Fruit fly (Drosophila melanogaster): ENCODE measurements around the gene oc.

The oc gene

dm6 chrX:8694066-8694822 is 43.8 kb upstream of the oc start (continued):
- TF ChIP-seq Dp (GFP tag; optimal IDR thresholded peaks at IDR 0.05) (no peak), CG16779 (GFP tag; IDR thresholded peaks at IDR 0.05) (no peak), CkIIα-i1 (GFP tag; IDR thresholded peaks at IDR 0.05) (no peak), Ada2b (GFP tag; IDR thresholded peaks at IDR 0.05) (no peak), Fer3 (tag; optimal IDR thresholded peaks at IDR 0.05) (no peak)

dm6 chrX:8693520-8693919 is 43.0 kb upstream of the oc start, which contains the start of gene CG11294:
Gene CG11294, minus strand, starts transcription at chrX:8693620.
- TF ChIP-seq CG17328 (GFP tag; IDR thresholded peaks at IDR 0.05) (no peak), Deaf1 (tag; optimal IDR thresholded peaks at IDR 0.05) (no peak), chm (GFP tag; IDR thresholded peaks at IDR 0.05) (no peak), chif (GFP tag; optimal IDR thresholded peaks at IDR 0.05) (no peak), chinmo (GFP tag; IDR thresholded peaks at IDR 0.05; ENCODE audit: partially characterized antibody) (no peak), Atf-2 (GFP tag; optimal IDR thresholded peaks at IDR 0.05) (no peak), zfh1 (GFP tag; IDR thresholded peaks at IDR 0.05) (no peak), Lpt (GFP tag; optimal IDR thresholded peaks at IDR 0.05) (no peak), da (GFP tag; optimal IDR thresholded peaks at IDR 0.05) (no peak)

- peak; percentile 16 for TF ChIP-seq p53 (GFP tag; optimal IDR thresholded peaks at IDR 0.05)
- TF ChIP-seq toy (GFP tag; IDR thresholded peaks at IDR 0.05) = no peak
- TF ChIP-seq CG4617 (GFP tag; optimal IDR thresholded peaks at IDR 0.05; ENCODE audit: borderline replicate concordance) = peak; percentile 62
- peak; percentile 70 for TF ChIP-seq Sry-δ (GFP tag; optimal IDR thresholded peaks at IDR 0.05)
- TF ChIP-seq CG10366 (GFP tag; IDR thresholded peaks at IDR 0.05) = no peak
- TF ChIP-seq Dref (GFP tag; IDR thresholded peaks at IDR 0.05) = no peak; the same call in none of the 2 replicates
- no peak for TF ChIP-seq chm (GFP tag; IDR thresholded peaks at IDR 0.05)
- TF ChIP-seq CG14441 (GFP tag; IDR thresholded peaks at IDR 0.05) = peak; percentile 39; the same call in 1 of the 2 replicates
- 0 out of 2 replicates have a peak, but pooled peaks have one; percentile 34 for TF ChIP-seq CG31441 (GFP tag; IDR thresholded peaks at IDR 0.05)
- no peak for TF ChIP-seq ftz-f1 (GFP tag; optimal IDR thresholded peaks at IDR 0.05)
- TF ChIP-seq CG13287 (GFP tag; IDR thresholded peaks at IDR 0.05; ENCODE audit: partially characterized antibody) = peak; percentile 73
- TF ChIP-seq CG3838 (GFP tag; optimal IDR thresholded peaks at IDR 0.05) = no peak
- peak; percentile 56 for TF ChIP-seq nmo (GFP tag; optimal IDR thresholded peaks at IDR 0.05)
- peak; percentile 54 for TF ChIP-seq bab2 (GFP tag; optimal IDR thresholded peaks at IDR 0.05)
- TF ChIP-seq Abd-B (GFP tag; optimal IDR thresholded peaks at IDR 0.05) = no peak
- TF ChIP-seq CG11085 (GFP tag; IDR thresholded peaks at IDR 0.05) = no peak
- no peak for TF ChIP-seq ato (GFP tag; IDR thresholded peaks at IDR 0.05; ENCODE audit: partially characterized antibody)
- no peak for TF ChIP-seq ab (GFP tag; optimal IDR thresholded peaks at IDR 0.05)
- peak; percentile 40 for TF ChIP-seq Bteb2 (GFP tag; optimal IDR thresholded peaks at IDR 0.05)
- no peak for TF ChIP-seq onecut (GFP tag; IDR thresholded peaks at IDR 0.05)
- no peak for TF ChIP-seq pfk (GFP tag; optimal IDR thresholded peaks at IDR 0.05)
- peak; percentile 69 for TF ChIP-seq CG12391 (tag; optimal IDR thresholded peaks at IDR 0.05)
- no peak for TF ChIP-seq CG6813 (GFP tag; optimal IDR thresholded peaks at IDR 0.05)
- TF ChIP-seq Dll (GFP tag; IDR thresholded peaks at IDR 0.05; ENCODE audit: partially characterized antibody) = peak; percentile 75
- peak; percentile 54 for TF ChIP-seq CG15479 (GFP tag; optimal IDR thresholded peaks at IDR 0.05)
- peak in 1 of 3 experiments; percentile 43 for TF ChIP-seq lola (GFP tag; optimal IDR thresholded peaks at IDR 0.05)
- peak; percentile 45 for TF ChIP-seq Antp (GFP tag; optimal IDR thresholded peaks at IDR 0.05)
- no peak for TF ChIP-seq GATAe (GFP tag; conservative IDR thresholded peaks at IDR 0.05)
- peak; percentile 57 for TF ChIP-seq crc (GFP tag; optimal IDR thresholded peaks at IDR 0.05)
- TF ChIP-seq CG18599 (GFP tag; optimal IDR thresholded peaks at IDR 0.05) = peak; percentile 49
- TF ChIP-seq CG31388 (GFP tag; optimal IDR thresholded peaks at IDR 0.05) = no peak
- TF ChIP-seq Rfx (GFP tag; IDR thresholded peaks at IDR 0.05) = peak; percentile 71
- TF ChIP-seq ac (GFP tag; optimal IDR thresholded peaks at IDR 0.05) = no peak
- peak; percentile 54; the same call in 1 of the 2 replicates for TF ChIP-seq CG14014 (GFP tag; IDR thresholded peaks at IDR 0.05)
Measured at dm6 chrX:8690003-8690402, 39.5 kb upstream of the oc start, which contains the start of the genes Ppt1 and Ogg1. Gene Ppt1, minus strand, starts transcription at chrX:8690227. Gene Ogg1, plus strand, starts transcription at chrX:8690327.
